Fruit fly (Drosophila melanogaster) S2 (cell line): ENCODE data around the gene CG15306.

Experiments
- CG8478 ChIP-seq: fragments of >200 bp; optimal IDR thresholded peaks from 2 replicates; lab custom pipeline; 2018
- CTCF ChIP-seq, 2 experiments: fragments of >200 bp; optimal IDR thresholded peaks; 2 replicates each; lab custom pipeline; 2018

DNA sequence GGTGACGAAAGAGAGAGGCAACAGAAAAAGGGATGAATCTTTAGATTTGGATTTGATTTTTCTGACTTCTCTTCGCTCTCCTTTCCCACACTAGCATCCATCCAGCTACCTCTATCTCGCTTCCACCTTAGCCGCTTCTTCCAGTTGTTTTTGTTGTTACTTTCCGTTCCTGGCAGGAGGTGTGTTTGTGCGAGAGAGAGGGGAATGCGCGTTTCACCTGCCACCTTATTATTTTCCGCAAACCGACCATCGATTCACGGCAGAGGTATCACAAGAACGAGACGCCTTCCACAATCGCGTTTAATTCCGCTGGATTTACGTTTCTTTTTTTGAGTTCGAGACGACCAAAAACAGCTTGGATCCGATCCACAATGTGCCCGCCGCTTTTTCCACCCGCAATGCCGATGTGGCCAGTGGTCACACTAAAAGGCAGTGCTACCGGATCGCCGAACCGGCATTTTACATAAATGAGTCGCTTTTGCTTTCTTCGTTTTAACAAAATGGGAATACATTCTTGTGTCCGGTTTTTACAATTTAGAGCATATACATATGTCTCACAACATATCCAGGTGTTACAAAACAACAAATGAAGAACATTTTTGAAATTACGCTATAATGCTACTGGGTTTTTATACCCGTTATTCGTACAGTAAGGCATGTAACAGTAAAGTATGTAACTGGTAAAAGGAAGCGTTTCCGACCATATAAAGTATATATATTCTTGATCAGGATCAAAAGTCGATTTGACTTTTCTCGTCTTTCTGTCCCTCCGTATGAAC, 5.9 kb downstream of the CG15306 start, which contains the start of gene alpha-Man-Ia:
- no peak for TF ChIP-seq CG8478 (lab: Kevin White, UChicago)
- TF ChIP-seq CTCF (optimal IDR thresholded peaks at IDR 0.05; lab: Kevin White, UChicago): peak in 1 of 2 experiments; percentile 21
